Fruit fly (Drosophila melanogaster) whole organism, embryonic: ENCODE data around the gene slmo.

ENCODE experiments used
- CG10654 ChIP-seq: fragments of 200-800 bp; sonication (Bioruptor generic); optimal IDR thresholded peaks from 2 replicates; lab custom pipeline; 2016; ENCODE audit warnings: missing biosample characterization, missing genetic modification characterization
- CG10979 ChIP-seq: fragments of 200-800 bp; sonication (Bioruptor generic); optimal IDR thresholded peaks from 2 replicates; lab custom pipeline; 2018; ENCODE audit warnings: missing biosample characterization, mild to moderate bottlenecking, missing genetic modification characterization, moderate library complexity
- CG11723 ChIP-seq: fragments of 200-800 bp; sonication (Bioruptor generic); optimal IDR thresholded peaks from 2 replicates; lab custom pipeline; 2017; ENCODE audit warnings: missing biosample characterization, mild to moderate bottlenecking, missing genetic modification characterization
- CG15479 ChIP-seq: fragments of 200-800 bp; sonication (Bioruptor generic); optimal IDR thresholded peaks from 3 replicates; lab custom pipeline; 2019; ENCODE audit warnings: missing biosample characterization, mild to moderate bottlenecking, missing genetic modification characterization, moderate library complexity
- CG15696 ChIP-seq: fragments of 200-800 bp; sonication (Bioruptor generic); optimal IDR thresholded peaks from 2 replicates; lab custom pipeline; 2019; ENCODE audit warnings: missing biosample characterization, mild to moderate bottlenecking, missing genetic modification characterization, moderate library complexity
- CG17612 ChIP-seq: fragments of 200-800 bp; sonication (Bioruptor generic); IDR thresholded peaks from 2 replicates; pipeline ENCODE4 v1.3.6; 2022; ENCODE audit warnings: missing biosample characterization, missing genetic modification characterization
- CG18262 ChIP-seq: fragments of 200-800 bp; optimal IDR thresholded peaks from 3 replicates; lab custom pipeline; 2019; ENCODE audit warnings: missing biosample characterization, mild to moderate bottlenecking, missing genetic modification characterization, moderate library complexity
- CG18476 ChIP-seq: fragments of 200-800 bp; sonication (Bioruptor generic); optimal IDR thresholded peaks from 2 replicates; lab custom pipeline; 2016; ENCODE audit warnings: missing biosample characterization, mild to moderate bottlenecking, missing genetic modification characterization
- CG30020 ChIP-seq: fragments of 200-800 bp; optimal IDR thresholded peaks from 2 replicates; lab custom pipeline; 2019; ENCODE audit warnings: missing biosample characterization, mild to moderate bottlenecking, missing genetic modification characterization, moderate library complexity
- CG4820 ChIP-seq: fragments of 200-800 bp; sonication (Bioruptor generic); optimal IDR thresholded peaks from 3 replicates; lab custom pipeline; 2016; ENCODE audit warnings: missing biosample characterization, missing genetic modification characterization
- CG6254 ChIP-seq: fragments of 200-800 bp; sonication (Bioruptor generic); optimal IDR thresholded peaks from 3 replicates; lab custom pipeline; 2017; ENCODE audit warnings: mild to moderate bottlenecking, missing biosample characterization, missing genetic modification reagents, missing genetic modification characterization
- CG8359 ChIP-seq: fragments of 200-800 bp; sonication (Bioruptor generic); optimal IDR thresholded peaks from 2 replicates; lab custom pipeline; 2017; ENCODE audit warnings: missing biosample characterization, mild to moderate bottlenecking, missing genetic modification characterization, borderline replicate concordance
- CG9215 ChIP-seq: fragments of 200-800 bp; sonication (Bioruptor generic); IDR thresholded peaks from 2 replicates; pipeline ENCODE4 v1.3.6; 2022; ENCODE audit warnings: missing biosample characterization, missing genetic modification characterization
- CG9727 ChIP-seq: fragments of 200-800 bp; sonication (Bioruptor generic); optimal IDR thresholded peaks from 3 replicates; lab custom pipeline; 2017; ENCODE audit warnings: missing biosample characterization, mild to moderate bottlenecking, missing genetic modification characterization
- CG9876 ChIP-seq: fragments of 200-800 bp; sonication (Bioruptor generic); optimal IDR thresholded peaks from 2 replicates; lab custom pipeline; 2016; ENCODE audit warnings: missing biosample characterization, missing genetic modification characterization
- D19A ChIP-seq: fragments of 200-800 bp; optimal IDR thresholded peaks from 3 replicates; lab custom pipeline; 2019; ENCODE audit warnings: missing biosample characterization, mild to moderate bottlenecking, missing genetic modification characterization, moderate library complexity
- Doc2 ChIP-seq: fragments of 200-800 bp; sonication (Bioruptor generic); IDR thresholded peaks from 2 replicates; pipeline ENCODE4 v1.3.6; 2022; ENCODE audit warnings: missing biosample characterization, missing genetic modification characterization
- MBD-R2 ChIP-seq: fragments of 200-800 bp; sonication (Bioruptor generic); IDR thresholded peaks from 2 replicates; pipeline ENCODE4 v1.3.6; 2022; ENCODE audit warnings: missing biosample characterization, missing genetic modification characterization
- Ssrp ChIP-seq: fragments of 200-800 bp; sonication (Bioruptor generic); optimal IDR thresholded peaks from 2 replicates; lab custom pipeline; 2018; ENCODE audit warnings: missing biosample characterization, mild to moderate bottlenecking, missing genetic modification characterization, moderate library complexity
- YL-1 ChIP-seq: fragments of 200-800 bp; sonication (Bioruptor generic); optimal IDR thresholded peaks from 3 replicates; lab custom pipeline; 2017; ENCODE audit warnings: missing biosample characterization, mild to moderate bottlenecking, missing genetic modification characterization
- bcd ChIP-seq: fragments of 200-800 bp; sonication (Bioruptor generic); optimal IDR thresholded peaks from 2 replicates; lab custom pipeline; 2017; ENCODE audit warnings: missing biosample characterization, mild to moderate bottlenecking, missing genetic modification characterization
- cwo ChIP-seq: fragments of 200-800 bp; sonication (Bioruptor generic); optimal IDR thresholded peaks from 3 replicates; lab custom pipeline; 2017; ENCODE audit warnings: missing biosample characterization, missing genetic modification characterization, mild to moderate bottlenecking, moderate library complexity, missing genetic modification reagents
- dmrt11E ChIP-seq: fragments of 200-800 bp; sonication (Bioruptor generic); optimal IDR thresholded peaks from 3 replicates; lab custom pipeline; 2018; ENCODE audit warnings: missing biosample characterization, mild to moderate bottlenecking, missing genetic modification characterization, moderate library complexity
- dysf ChIP-seq: fragments of 200-800 bp; sonication (Bioruptor generic); IDR thresholded peaks from 3 replicates; pipeline ENCODE4 v1.3.6; 2022; ENCODE audit warnings: missing biosample characterization, missing genetic modification characterization
- hkb ChIP-seq, 2 experiments: fragments of 200-800 bp in 1 of 2; fragments of >200 bp in 1 of 2; sonication (Bioruptor generic) in 1 of 2; IDR thresholded peaks in 1 of 2; optimal IDR thresholded peaks in 1 of 2; 2 replicates each; pipeline versions ENCODE4 v1.3.6 to Lab custom; 2017 to 2022; ENCODE audit warnings: missing biosample characterization in 1 of 2, missing genetic modification characterization in 1 of 2
- jing ChIP-seq: fragments of 200-800 bp; sonication (Bioruptor generic); optimal IDR thresholded peaks from 2 replicates; lab custom pipeline; 2018; ENCODE audit warnings: missing biosample characterization, mild to moderate bottlenecking, missing genetic modification characterization
- kay ChIP-seq: fragments of 200-800 bp; sonication (Bioruptor generic); optimal IDR thresholded peaks from 2 replicates; lab custom pipeline; 2016; ENCODE audit warnings: missing biosample characterization, missing genetic modification characterization
- lab ChIP-seq: fragments of 200-800 bp; sonication (Bioruptor generic); optimal IDR thresholded peaks from 3 replicates; lab custom pipeline; 2017; ENCODE audit warnings: missing biosample characterization, missing genetic modification characterization, mild to moderate bottlenecking, moderate library complexity, missing genetic modification reagents
- lola ChIP-seq, 3 experiments: fragments of >200 bp in 2 of 3; fragments of 200-800 bp in 1 of 3; sonication (Bioruptor generic) in 1 of 3; optimal IDR thresholded peaks; 2 replicates each; lab custom pipeline; 2017 to 2019; ENCODE audit warnings: missing biosample characterization in 3 of 3, missing genetic modification characterization in 3 of 3, mild to moderate bottlenecking in 1 of 3, moderate library complexity in 1 of 3
- nerfin-1 ChIP-seq: fragments of 200-800 bp; sonication (Bioruptor generic); optimal IDR thresholded peaks from 3 replicates; lab custom pipeline; 2019; ENCODE audit warnings: missing biosample characterization, mild to moderate bottlenecking, missing genetic modification characterization, moderate library complexity
- nom ChIP-seq: fragments of 200-800 bp; sonication (Bioruptor generic); optimal IDR thresholded peaks from 2 replicates; lab custom pipeline; 2017; ENCODE audit warnings: missing biosample characterization, missing genetic modification characterization, mild to moderate bottlenecking, moderate library complexity, missing genetic modification reagents
- pho ChIP-seq: fragments of 200-800 bp; sonication (Bioruptor generic); optimal IDR thresholded peaks from 2 replicates; lab custom pipeline; 2016; ENCODE audit warnings: missing biosample characterization, missing genetic modification characterization
- phol ChIP-seq: fragments of 200-800 bp; sonication (Bioruptor generic); optimal IDR thresholded peaks from 3 replicates; lab custom pipeline; 2018; ENCODE audit warnings: missing biosample characterization, mild to moderate bottlenecking, missing genetic modification characterization, moderate library complexity
- psq ChIP-seq: fragments of 200-800 bp; sonication (Bioruptor generic); optimal IDR thresholded peaks from 2 replicates; lab custom pipeline; 2017; ENCODE audit warnings: missing biosample characterization, missing genetic modification characterization
- tll ChIP-seq, 2 experiments: fragments of 200-800 bp in 1 of 2; fragments of >200 bp in 1 of 2; sonication (Bioruptor generic) in 1 of 2; optimal IDR thresholded peaks; 2 replicates each; lab custom pipeline; 2017 to 2019; ENCODE audit warnings: missing biosample characterization in 2 of 2, missing genetic modification characterization in 2 of 2, mild to moderate bottlenecking in 1 of 2, moderate library complexity in 1 of 2
- trem ChIP-seq: fragments of 200-800 bp; optimal IDR thresholded peaks from 3 replicates; lab custom pipeline; 2019; ENCODE audit warnings: missing biosample characterization, mild to moderate bottlenecking, missing genetic modification characterization, moderate library complexity
- usp ChIP-seq: fragments of >200 bp; optimal IDR thresholded peaks from 2 replicates; lab custom pipeline; 2017; ENCODE audit warnings: missing biosample characterization, missing genetic modification characterization

The slmo gene

DNA sequence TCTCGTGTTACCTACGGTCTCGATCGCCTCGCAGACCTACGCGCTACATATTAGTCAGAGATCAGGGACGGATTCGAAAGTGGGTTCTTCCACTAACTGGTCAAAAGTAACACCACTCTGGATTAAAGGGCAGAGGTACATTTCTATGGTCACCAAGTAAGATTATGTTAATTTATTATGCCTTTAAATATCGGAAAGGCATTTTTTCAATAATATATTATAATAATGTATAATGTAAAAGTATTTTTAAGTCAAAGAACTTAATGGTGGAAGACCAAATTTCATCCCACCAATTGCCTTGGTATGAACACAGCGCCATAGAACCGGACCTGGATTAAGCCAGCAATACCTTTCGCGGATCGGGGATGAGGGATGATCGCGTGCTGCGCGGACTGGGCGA is 25.7 kb downstream of the slmo start (continued):
- TF ChIP-seq CG10979 (tag; lab: Kevin White, UChicago) (peak; percentile 47), phol (peak; percentile 58), CG11723 (GFP tag; lab: Kevin White, UChicago) (no peak), CG30020 (tag; lab: Kevin White, UChicago) (no peak), dmrt11E (tag; lab: Kevin White, UChicago) (peak; percentile 13), usp (GFP tag; lab: Kevin White, UChicago) (no peak), MBD-R2 (no peak), nom (GFP tag; lab: Kevin White, UChicago) (peak; percentile 64), lola (GFP tag; optimal IDR thresholded peaks at IDR 0.05; lab: Kevin White, UChicago) (peak in 1 of 3 experiments; percentile 58), trem (tag; lab: Kevin White, UChicago) (peak; percentile 7), tll (GFP tag; optimal IDR thresholded peaks at IDR 0.05; lab: Kevin White, UChicago) (no peak), Ssrp (tag; lab: Kevin White, UChicago) (peak; percentile 44), CG15696 (tag; lab: Kevin White, UChicago) (peak; percentile 65), lab (peak; percentile 4), dysf (GFP tag; lab: Robert Waterston, UW) (0 out of 3 replicates have a peak, but pooled peaks have one; percentile 9), CG9215 (GFP tag; lab: Robert Waterston, UW) (no peak), Doc2 (GFP tag; lab: Robert Waterston, UW) (no peak), D19A (peak; percentile 44), CG6254 (peak; percentile 1), cwo (GFP tag; lab: Kevin White, UChicago) (no peak), CG8359 (GFP tag; lab: Kevin White, UChicago) (peak; percentile 6)

- no peak for TF ChIP-seq pho (GFP tag; lab: Kevin White, UChicago)
- TF ChIP-seq CG9876 (GFP tag; lab: Kevin White, UChicago), result no peak
- TF ChIP-seq CG18262 (tag; lab: Kevin White, UChicago), result no peak
- TF ChIP-seq psq (GFP tag; lab: Kevin White, UChicago), result no peak
- no peak for TF ChIP-seq CG10654
- no peak for TF ChIP-seq kay (GFP tag; lab: Kevin White, UChicago)
- TF ChIP-seq trem (tag; lab: Kevin White, UChicago), result no peak
- no peak for TF ChIP-seq YL-1
- no peak for TF ChIP-seq hkb (optimal IDR thresholded peaks at IDR 0.05; lab: Kevin White, UChicago)
- TF ChIP-seq hkb (GFP tag; IDR thresholded peaks at IDR 0.05; lab: Robert Waterston, UW), result no peak
- no peak for TF ChIP-seq nerfin-1
- no peak for TF ChIP-seq jing (GFP tag; lab: Kevin White, UChicago)
- TF ChIP-seq CG4820 (GFP tag; lab: Kevin White, UChicago), result no peak
- no peak for TF ChIP-seq CG15479 (GFP tag; lab: Kevin White, UChicago)
- TF ChIP-seq CG9727 (GFP tag; lab: Kevin White, UChicago), result no peak
- TF ChIP-seq CG18476 (GFP tag; lab: Kevin White, UChicago), result no peak
- TF ChIP-seq bcd (GFP tag; lab: Kevin White, UChicago), result no peak
- TF ChIP-seq CG17612 (GFP tag; lab: Robert Waterston, UW), result no peak
These were observed 28.0 kb downstream of the slmo start, which contains the start of gene CG13996 for dm6 chr2L:6020535-6020934. Gene CG13996, plus strand, starts transcription at chr2L:6020835.
